Fruit fly (Drosophila melanogaster) ovary, adult (tissue): Measurements from ENCODE around the gene CG9988.

Source experiments
- CG17801 ChIP-seq: fragments of 200-800 bp; optimal IDR thresholded peaks from 2 replicates; lab custom pipeline; 2019; ENCODE audit warnings: missing biosample characterization, mild to moderate bottlenecking, missing genetic modification characterization, moderate library complexity; ENCODE audit not compliant: partially characterized antibody

CG9988 gene

DNA sequence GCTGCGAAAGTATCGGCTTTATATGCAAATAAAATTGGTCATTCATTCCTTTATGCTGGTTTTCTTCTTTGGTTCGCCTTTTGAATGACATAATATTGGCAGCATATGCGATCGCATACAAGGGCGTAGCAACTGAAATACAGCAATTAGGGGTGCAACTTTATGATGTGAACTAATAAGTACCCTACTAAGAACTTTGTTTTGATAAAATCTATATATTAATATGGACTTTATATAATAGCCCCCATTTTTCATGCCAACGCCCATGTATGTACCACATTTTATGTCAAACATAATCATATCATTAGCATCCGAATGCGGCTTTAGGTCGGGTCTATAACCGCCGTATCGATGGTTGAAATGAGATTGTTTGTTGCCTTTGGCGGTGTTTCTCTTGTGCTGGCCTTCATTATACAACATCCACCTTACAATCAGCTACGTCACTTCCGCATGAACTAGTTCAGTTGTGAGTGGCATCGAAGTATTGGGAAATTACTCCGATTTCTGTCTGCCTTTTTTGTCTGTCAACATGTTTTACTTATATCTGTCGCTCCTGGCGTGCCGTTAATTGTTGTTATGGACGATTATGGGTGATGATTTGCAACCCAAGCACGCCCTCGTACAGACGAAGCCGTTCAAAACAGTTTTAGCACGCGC lies 40.8 kb downstream of the CG9988 start:
- no peak for TF ChIP-seq CG17801

DNA sequence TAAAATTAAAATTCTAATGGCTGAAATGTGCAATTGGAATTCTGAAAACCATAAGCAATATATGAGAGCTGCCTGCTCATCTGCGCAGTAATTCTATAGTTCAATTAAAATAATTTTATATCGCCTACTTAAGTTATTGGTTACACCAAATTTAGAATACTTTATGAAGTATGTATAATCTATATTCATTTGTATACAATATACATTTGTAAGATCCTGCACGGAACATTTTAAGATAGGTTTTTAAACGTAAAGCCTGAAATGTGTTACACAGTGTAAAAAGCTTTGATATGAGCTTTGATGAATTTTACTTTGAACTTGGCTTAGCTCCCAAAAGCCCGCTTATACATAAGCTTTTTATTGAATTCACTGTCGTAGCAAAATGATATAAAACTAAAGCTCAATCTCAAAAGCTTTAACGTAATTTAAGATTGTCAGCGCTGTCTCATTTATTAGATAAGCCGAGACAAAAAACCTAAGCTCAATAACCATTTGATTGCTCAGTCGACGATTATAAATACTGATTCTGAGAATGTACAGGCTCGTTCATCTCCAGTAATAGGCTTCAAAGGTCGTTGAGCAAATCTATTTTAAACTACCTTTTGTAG lies 41.4 kb downstream of the CG9988 start:
- TF ChIP-seq CG17801 = no peak

DNA sequence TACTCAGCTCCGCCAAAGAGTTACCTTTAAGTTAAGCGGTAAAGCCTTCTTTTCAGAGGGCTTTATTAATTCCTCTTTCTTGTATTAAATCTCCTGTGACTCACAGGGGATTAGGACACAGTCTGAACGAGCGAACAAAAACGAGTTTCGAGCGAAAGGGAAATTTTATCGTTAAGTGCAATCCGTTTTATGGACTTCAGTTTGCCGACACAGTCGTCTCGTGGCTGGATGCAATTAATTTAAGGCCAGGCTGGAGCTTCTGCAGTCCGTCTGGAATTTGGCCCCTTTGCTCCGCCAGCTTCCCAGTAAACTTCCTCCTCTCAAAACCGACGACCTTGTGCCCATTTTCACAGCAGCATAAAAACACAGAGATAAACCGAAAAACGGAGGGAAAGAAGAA lies 43.4 kb downstream of the CG9988 start:
- TF ChIP-seq CG17801 = no peak

DNA sequence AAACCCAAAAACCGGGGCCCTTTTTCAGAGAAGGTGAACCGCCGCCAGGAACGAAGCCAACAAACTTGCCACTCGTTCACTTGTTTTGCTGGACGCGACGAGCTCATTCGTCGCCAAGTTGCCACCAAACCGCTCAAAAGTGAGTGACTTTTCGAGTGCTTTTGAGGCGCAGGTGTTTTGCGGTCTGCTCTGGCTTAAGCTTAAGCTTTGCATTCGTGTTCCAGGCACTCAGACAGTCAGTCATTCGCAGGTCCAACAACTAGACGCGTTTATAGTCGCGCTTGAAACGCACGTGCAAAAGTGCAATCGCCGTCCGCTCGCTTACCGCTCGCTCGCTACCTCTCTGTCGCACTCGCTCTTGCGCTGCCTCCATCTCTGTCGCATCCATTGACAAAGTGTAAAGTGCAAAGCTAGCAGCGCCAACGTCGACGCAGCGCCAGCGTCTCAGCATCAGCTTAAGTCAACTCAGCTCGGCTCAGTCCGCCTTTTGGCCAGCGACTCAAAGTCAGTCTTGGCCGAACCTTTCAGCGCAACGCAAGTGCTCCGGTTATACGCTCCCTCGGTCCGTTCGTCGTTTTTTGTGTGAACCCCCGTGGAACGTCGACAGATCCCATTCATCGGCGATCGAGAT lies 45.7 kb downstream of the CG9988 start:
- TF ChIP-seq CG17801 = no peak

DNA sequence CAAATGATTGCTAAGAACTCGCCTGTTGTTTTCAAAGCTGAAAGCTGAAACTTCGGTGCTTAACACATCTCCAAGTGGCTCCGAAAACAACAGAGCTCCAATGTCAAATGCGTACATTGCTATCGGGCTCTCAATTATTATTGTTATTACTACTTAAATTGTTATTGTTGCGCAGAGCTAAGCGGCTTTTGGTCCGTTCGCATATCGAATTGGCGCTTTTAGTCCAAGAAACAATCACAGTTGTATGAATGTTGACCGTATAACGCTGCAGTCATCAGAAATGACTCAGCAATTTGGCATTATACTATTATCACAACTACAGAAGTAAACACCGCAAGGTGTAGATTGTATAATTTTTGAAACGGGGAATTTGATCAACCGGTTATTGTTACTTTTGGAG lies 49.3 kb downstream of the CG9988 start:
- TF ChIP-seq CG17801 = no peak

DNA sequence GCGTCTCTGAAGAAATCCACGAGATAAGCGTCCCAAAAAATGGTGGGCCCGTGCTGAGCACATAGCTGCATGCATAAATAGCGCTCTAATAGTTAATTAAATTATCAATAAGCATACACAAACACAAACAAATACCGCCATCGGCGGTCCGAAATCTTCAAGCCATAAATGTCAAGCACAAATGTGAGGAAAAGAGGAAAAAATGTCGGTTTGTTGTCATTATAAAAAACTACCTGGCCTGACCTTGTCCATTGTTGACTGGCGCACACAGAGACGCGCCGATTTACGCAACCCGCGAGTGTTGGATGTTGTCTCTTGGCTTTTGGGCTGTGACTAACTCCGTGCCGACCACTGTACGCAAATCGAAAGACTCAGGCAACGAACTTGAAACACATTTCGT lies 51.8 kb downstream of the CG9988 start:
- no peak for TF ChIP-seq CG17801
